Worm (Caenorhabditis elegans) whole organism, young adult: ENCODE data around the gene Y38F1A.2.

Experiments used
- C06A6.2 ChIP-seq: fragments of 200-800 bp; sonication (Bioruptor generic); conservative IDR thresholded peaks from 2 replicates; pipeline ENCODE4 v1.3.6; 2022; ENCODE audit warnings: missing genetic modification characterization, missing compliant biosample characterization
- D2030.7 ChIP-seq: fragments of 200-800 bp; sonication (Bioruptor generic); IDR thresholded peaks from 2 replicates; pipeline ENCODE4 v1.3.6; 2022; ENCODE audit warnings: missing genetic modification reagents, missing genetic modification characterization, missing compliant biosample characterization
- F10E7.11 ChIP-seq: sonication (generic microtip); optimal IDR thresholded peaks from 2 replicates; lab custom pipeline; 2017; ENCODE audit warnings: mild to moderate bottlenecking, missing genetic modification characterization, moderate library complexity, missing compliant biosample characterization
- F22D6.2 ChIP-seq: sonication (generic microtip); optimal IDR thresholded peaks from 2 replicates; lab custom pipeline; 2016; ENCODE audit warnings: mild to moderate bottlenecking, missing genetic modification characterization, missing compliant biosample characterization
- F23B12.7 ChIP-seq: sonication (generic microtip); optimal IDR thresholded peaks from 2 replicates; lab custom pipeline; 2017; ENCODE audit warnings: missing genetic modification characterization, mild to moderate bottlenecking, missing compliant biosample characterization, antibody characterized with exemption, moderate library complexity; ENCODE audit not compliant: insufficient read depth
- F39B2.1 ChIP-seq: fragments of 200-800 bp; sonication (Bioruptor generic); IDR thresholded peaks from 2 replicates; pipeline ENCODE4 v1.3.6; 2022; ENCODE audit warnings: missing genetic modification reagents, missing genetic modification characterization, missing compliant biosample characterization
- F55B11.4 ChIP-seq: sonication (generic microtip); optimal IDR thresholded peaks from 2 replicates; lab custom pipeline; 2016; ENCODE audit warnings: missing compliant biosample characterization, missing genetic modification characterization, borderline replicate concordance; ENCODE audit not compliant: insufficient read depth
- F57C9.4 ChIP-seq: sonication (generic microtip); optimal IDR thresholded peaks from 2 replicates; lab custom pipeline; 2017; ENCODE audit warnings: mild to moderate bottlenecking, missing genetic modification characterization, missing compliant biosample characterization
- K12H6.12 ChIP-seq: fragments of 200-800 bp; sonication (Bioruptor generic); optimal IDR thresholded peaks from 2 replicates; lab custom pipeline; 2018; ENCODE audit warnings: mild to moderate bottlenecking, missing genetic modification characterization, missing compliant biosample characterization
- T07F8.4 ChIP-seq: sonication (generic microtip); optimal IDR thresholded peaks from 2 replicates; lab custom pipeline; 2016; ENCODE audit warnings: mild to moderate bottlenecking, missing genetic modification characterization, moderate library complexity, missing compliant biosample characterization
- Y95B8A.8 ChIP-seq: fragments of 200-800 bp; sonication (Bioruptor generic); IDR thresholded peaks from 2 replicates; pipeline ENCODE4 v1.3.6; 2022; ENCODE audit warnings: missing genetic modification reagents, missing genetic modification characterization, missing compliant biosample characterization
- ZK185.1 ChIP-seq: sonication (generic microtip); optimal IDR thresholded peaks from 2 replicates; lab custom pipeline; 2016; ENCODE audit warnings: mild to moderate bottlenecking, missing genetic modification characterization, missing compliant biosample characterization; ENCODE audit not compliant: poor library complexity, severe bottlenecking
- akir-1 ChIP-seq: fragments of 200-800 bp; sonication (Bioruptor generic); optimal IDR thresholded peaks from 2 replicates; lab custom pipeline; 2018; ENCODE audit warnings: mild to moderate bottlenecking, missing genetic modification characterization, moderate library complexity, missing compliant biosample characterization
- attf-3 ChIP-seq: fragments of 200-800 bp; sonication (Bioruptor generic); conservative IDR thresholded peaks from 2 replicates; pipeline ENCODE4 v1.3.6; 2022; ENCODE audit warnings: missing genetic modification reagents, missing genetic modification characterization, missing compliant biosample characterization
- attf-6 ChIP-seq: fragments of 200-800 bp; sonication (Bioruptor generic); IDR thresholded peaks from 2 replicates; pipeline ENCODE4 v1.3.6; 2022; ENCODE audit warnings: missing genetic modification reagents, missing genetic modification characterization, missing compliant biosample characterization
- cebp-1 ChIP-seq, 2 experiments: fragments of 200-800 bp in 1 of 2; sonication (Bioruptor generic) in 1 of 2; sonication (generic microtip) in 1 of 2; IDR thresholded peaks in 1 of 2; optimal IDR thresholded peaks in 1 of 2; 2 replicates each; pipeline versions ENCODE4 v1.3.6 to Lab custom; 2017 to 2022; ENCODE audit warnings: missing compliant biosample characterization in 2 of 2, missing genetic modification characterization in 2 of 2, mild to moderate bottlenecking in 1 of 2, missing genetic modification reagents in 1 of 2, moderate library complexity in 1 of 2
- ceh-40 ChIP-seq: fragments of 200-800 bp; sonication (Bioruptor generic); IDR thresholded peaks from 2 replicates; pipeline ENCODE4 v1.3.6; 2022; ENCODE audit warnings: missing genetic modification characterization, missing compliant biosample characterization
- ceh-58 ChIP-seq: fragments of 200-800 bp; sonication (Bioruptor generic); IDR thresholded peaks from 2 replicates; pipeline ENCODE4 v1.3.6; 2022; ENCODE audit warnings: missing genetic modification characterization, missing compliant biosample characterization
- ceh-91 ChIP-seq: fragments of 200-800 bp; sonication (Bioruptor generic); IDR thresholded peaks from 2 replicates; pipeline ENCODE4 v1.3.6; 2022; ENCODE audit warnings: missing genetic modification reagents, missing genetic modification characterization, missing compliant biosample characterization
- chd-7 ChIP-seq: sonication (generic microtip); optimal IDR thresholded peaks from 2 replicates; lab custom pipeline; 2016; ENCODE audit warnings: mild to moderate bottlenecking, missing genetic modification characterization, moderate library complexity, missing compliant biosample characterization
- gei-17 ChIP-seq: fragments of 200-800 bp; sonication (Bioruptor generic); optimal IDR thresholded peaks from 2 replicates; lab custom pipeline; 2018; ENCODE audit warnings: mild to moderate bottlenecking, missing genetic modification characterization, missing compliant biosample characterization
- hmg-20 ChIP-seq: fragments of 200-800 bp; sonication (Bioruptor generic); IDR thresholded peaks from 2 replicates; pipeline ENCODE4 v1.3.6; 2022; ENCODE audit warnings: missing genetic modification reagents, missing genetic modification characterization, missing compliant biosample characterization
- lin-35 ChIP-seq, 3 experiments: fragments of 150-350 bp in 2 of 3; sonication (generic microtip) in 1 of 3; optimal IDR thresholded peaks; 2 replicates each; lab custom pipeline; 2014 to 2018; ENCODE audit warnings: missing biosample characterization in 3 of 3, missing genetic modification characterization in 3 of 3, missing genetic modification reagents in 3 of 3
- madf-10 ChIP-seq: sonication (generic microtip); optimal IDR thresholded peaks from 2 replicates; lab custom pipeline; 2016; ENCODE audit warnings: mild to moderate bottlenecking, missing genetic modification characterization, missing compliant biosample characterization
- madf-8 ChIP-seq: fragments of 200-800 bp; sonication (Bioruptor generic); conservative IDR thresholded peaks from 2 replicates; pipeline ENCODE4 v1.3.6; 2022; ENCODE audit warnings: missing genetic modification reagents, missing genetic modification characterization, missing compliant biosample characterization
- mcd-1 ChIP-seq: fragments of 200-800 bp; sonication (Bioruptor generic); IDR thresholded peaks from 2 replicates; pipeline ENCODE4 v1.3.6; 2022; ENCODE audit warnings: missing genetic modification reagents, missing genetic modification characterization, missing compliant biosample characterization
- nfya-1 ChIP-seq: sonication (generic microtip); optimal IDR thresholded peaks from 2 replicates; lab custom pipeline; 2017; ENCODE audit warnings: antibody characterized with exemption, missing compliant biosample characterization, missing genetic modification characterization, borderline replicate concordance; ENCODE audit not compliant: insufficient read depth
- nhr-179 ChIP-seq: sonication (generic microtip); optimal IDR thresholded peaks from 2 replicates; lab custom pipeline; 2016; ENCODE audit warnings: mild to moderate bottlenecking, missing genetic modification characterization, missing compliant biosample characterization
- nhr-80 ChIP-seq: sonication (generic microtip); optimal IDR thresholded peaks from 2 replicates; lab custom pipeline; 2016; ENCODE audit warnings: missing genetic modification characterization, missing compliant biosample characterization
- nhr-90 ChIP-seq: sonication (generic microtip); optimal IDR thresholded peaks from 2 replicates; lab custom pipeline; 2016; ENCODE audit warnings: missing genotype, mild to moderate bottlenecking, missing genetic modification characterization, missing compliant biosample characterization
- snpc-3.4 ChIP-seq: sonication (generic microtip); optimal IDR thresholded peaks from 2 replicates; lab custom pipeline; 2017; ENCODE audit warnings: missing genetic modification characterization, mild to moderate bottlenecking, missing compliant biosample characterization, antibody characterized with exemption, moderate library complexity, missing genotype, missing genetic modification reagents
- sptf-2 ChIP-seq: fragments of 200-800 bp; sonication (Bioruptor generic); optimal IDR thresholded peaks from 2 replicates; lab custom pipeline; 2018; ENCODE audit warnings: mild to moderate bottlenecking, missing genetic modification characterization, missing compliant biosample characterization
- tbp1 ChIP-seq: fragments of 200-800 bp; sonication (Bioruptor generic); optimal IDR thresholded peaks from 2 replicates; lab custom pipeline; 2018; ENCODE audit warnings: mild to moderate bottlenecking, missing genetic modification characterization, missing compliant biosample characterization
- unc-62 ChIP-seq: fragments of 150-350 bp; optimal IDR thresholded peaks from 2 replicates; lab custom pipeline; 2014; ENCODE audit warnings: missing biosample characterization, missing genetic modification reagents, missing genetic modification characterization
- zim-3 ChIP-seq: sonication (generic microtip); optimal IDR thresholded peaks from 2 replicates; lab custom pipeline; 2017; ENCODE audit warnings: mild to moderate bottlenecking, missing genetic modification characterization, moderate library complexity, missing compliant biosample characterization
- ztf-22 ChIP-seq: fragments of 200-800 bp; sonication (Bioruptor generic); optimal IDR thresholded peaks from 2 replicates; lab custom pipeline; 2018; ENCODE audit warnings: mild to moderate bottlenecking, missing genetic modification characterization, moderate library complexity, missing compliant biosample characterization
- ztf-25 ChIP-seq: fragments of 200-800 bp; sonication (Bioruptor generic); IDR thresholded peaks from 2 replicates; pipeline ENCODE4 v1.3.6; 2022; ENCODE audit warnings: missing genetic modification reagents, missing genetic modification characterization, missing compliant biosample characterization
- ztf-28 ChIP-seq: fragments of 200-800 bp; sonication (Bioruptor generic); IDR thresholded peaks from 2 replicates; pipeline ENCODE4 v1.3.6; 2022; ENCODE audit warnings: missing genetic modification reagents, missing genetic modification characterization, missing compliant biosample characterization

The Y38F1A.2 gene

ce11 chrII:12996249-12996648 lies 41.5 kb downstream of the Y38F1A.2 start, which contains the start of gene hphd-1 (continued):
- TF ChIP-seq F10E7.11 (no peak), F55B11.4 (tag; lab: Kevin White, UChicago) (no peak), zim-3 (no peak), akir-1 (no peak), tbp1 (GFP tag; lab: Kevin White, UChicago) (peak; percentile 13), F23B12.7 (tag; lab: Kevin White, UChicago) (no peak), T07F8.4 (tag; lab: Kevin White, UChicago) (no peak), ceh-40 (GFP tag; lab: Robert Waterston, UW) (no peak), unc-62 (GFP tag; lab: Kevin White, UChicago) (no peak), Y95B8A.8 (no peak), ZK185.1 (tag; lab: Kevin White, UChicago) (peak; percentile 24), gei-17 (GFP tag; lab: Kevin White, UChicago) (no peak), madf-8 (GFP tag; lab: Robert Waterston, UW) (no peak), F57C9.4 (tag; lab: Kevin White, UChicago) (no peak), F22D6.2 (no peak), ceh-58 (GFP tag; lab: Robert Waterston, UW) (no peak)

ce11 chrII:12997413-12997812 lies 42.7 kb downstream of the Y38F1A.2 start, which contains the start of gene Y38F1A.7:
Y38F1A.7 (minus strand) TSS chrII:12997804.
- no peak for TF ChIP-seq K12H6.12 (tag; lab: Kevin White, UChicago)
- TF ChIP-seq C06A6.2 (GFP tag; lab: Robert Waterston, UW), result no peak
- TF ChIP-seq attf-3 (GFP tag; lab: Robert Waterston, UW), result no peak
- TF ChIP-seq ceh-91 (GFP tag; lab: Robert Waterston, UW), result no peak
- no peak for TF ChIP-seq nhr-179 (tag; lab: Kevin White, UChicago)
- no peak for TF ChIP-seq lin-35 (GFP tag; optimal IDR thresholded peaks at IDR 0.05; lab: Kevin White, UChicago)
- TF ChIP-seq ztf-28 (GFP tag; lab: Robert Waterston, UW), result no peak
- TF ChIP-seq hmg-20 (GFP tag; lab: Robert Waterston, UW), result no peak
- TF ChIP-seq, all 124 proteins: peak for 0

- TF ChIP-seq ztf-25 (0 out of 2 replicates have a peak, but pooled peaks have one; percentile 15), snpc-3.4 (tag; lab: Kevin White, UChicago) (no peak)
These were observed 46.0 kb downstream of the Y38F1A.2 start, which contains the start of gene Y38F1A.8 for ce11 chrII:13000753-13001152. Y38F1A.8 (minus strand) TSS chrII:13000853.

ce11 chrII:13003244-13003643 lies 48.5 kb downstream of the Y38F1A.2 start:
- no peak for TF ChIP-seq F55B11.4 (tag; lab: Kevin White, UChicago)
- TF ChIP-seq F23B12.7 (tag; lab: Kevin White, UChicago), result no peak
- TF ChIP-seq mcd-1 (GFP tag; lab: Robert Waterston, UW), result no peak
- TF ChIP-seq madf-10 (tag; lab: Kevin White, UChicago), result no peak
- no peak for TF ChIP-seq zim-3
- no peak for TF ChIP-seq ceh-91 (GFP tag; lab: Robert Waterston, UW)
- TF ChIP-seq F39B2.1 (GFP tag; lab: Robert Waterston, UW), result no peak
- TF ChIP-seq attf-6 (GFP tag; lab: Robert Waterston, UW), result no peak
- TF ChIP-seq ztf-22 (GFP tag; lab: Kevin White, UChicago), result no peak
- TF ChIP-seq D2030.7 (GFP tag; lab: Robert Waterston, UW), result no peak
- TF ChIP-seq nhr-80 (tag; lab: Kevin White, UChicago), result no peak
- TF ChIP-seq nhr-90 (tag; lab: Kevin White, UChicago), result no peak
- no peak for TF ChIP-seq chd-7 (tag; lab: Kevin White, UChicago)
- TF ChIP-seq akir-1, result no peak
- TF ChIP-seq cebp-1 (GFP tag; IDR thresholded peaks at IDR 0.05; lab: Robert Waterston, UW), result no peak
- no peak for TF ChIP-seq cebp-1 (tag; optimal IDR thresholded peaks at IDR 0.05; lab: Kevin White, UChicago)
- TF ChIP-seq sptf-2, result no peak
- no peak for TF ChIP-seq nfya-1 (tag; lab: Kevin White, UChicago)
